Fruit fly (Drosophila melanogaster): ENCODE results near the gene CG11458.
A peak's percentile ranks its signal among the peaks of the same experiment; 100 is the strongest.

DNA sequence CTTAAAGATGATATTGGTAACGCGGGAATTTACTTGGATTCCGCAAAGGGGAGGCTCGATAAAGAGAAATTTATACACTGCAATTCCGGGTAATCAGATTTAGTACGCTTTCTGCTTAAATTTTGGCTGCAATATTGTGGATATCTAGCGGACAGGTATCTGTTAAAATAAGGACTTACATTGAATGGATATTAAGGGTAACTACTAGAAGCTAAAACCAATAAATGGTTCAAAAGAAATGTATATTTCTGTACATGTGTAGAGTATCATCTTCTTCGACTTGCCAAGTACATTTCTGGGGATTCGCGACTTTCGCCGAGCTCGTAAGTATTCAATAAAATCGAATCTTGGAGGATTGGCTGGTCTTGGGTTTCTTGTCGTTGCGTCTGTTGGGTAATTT, 23.8 kb downstream of the CG11458 start:
- TF ChIP-seq ss (GFP tag; optimal IDR thresholded peaks at IDR 0.05), result peak in 1 of 2 experiments; percentile 15
- TF ChIP-seq Smox (GFP tag; optimal IDR thresholded peaks at IDR 0.05), result no peak
- TF ChIP-seq Sox15 (GFP tag; optimal IDR thresholded peaks at IDR 0.05), result no peak

All from whole organism, prepupa.